Fruit fly (Drosophila melanogaster) whole organism, embryonic: ENCODE measurements around the gene nmdyn-D6.
A peak's percentile ranks its signal among the peaks of the same experiment; 100 is the strongest.

Experiments used
- ATbp ChIP-seq: fragments of 200-800 bp; sonication (Bioruptor generic); optimal IDR thresholded peaks from 2 replicates; lab custom pipeline; 2017; ENCODE audit warnings: missing biosample characterization, mild to moderate bottlenecking, missing genetic modification characterization, missing genetic modification reagents
- CG10321 ChIP-seq: fragments of 200-800 bp; sonication (Bioruptor generic); IDR thresholded peaks from 2 replicates; pipeline ENCODE4 v1.3.6; 2022; ENCODE audit warnings: missing biosample characterization, missing genetic modification characterization
- CG12236 ChIP-seq: fragments of 200-800 bp; sonication (Bioruptor generic); optimal IDR thresholded peaks from 2 replicates; lab custom pipeline; 2016; ENCODE audit warnings: missing biosample characterization, missing genetic modification characterization
- CG12942 ChIP-seq: fragments of 200-800 bp; sonication (Bioruptor generic); optimal IDR thresholded peaks from 3 replicates; lab custom pipeline; 2016; ENCODE audit warnings: missing biosample characterization, missing genetic modification characterization
- CG13424 ChIP-seq: fragments of 200-800 bp; sonication (Bioruptor generic); optimal IDR thresholded peaks from 2 replicates; lab custom pipeline; 2019; ENCODE audit warnings: missing biosample characterization, mild to moderate bottlenecking, missing genetic modification characterization, moderate library complexity
- CG14050 ChIP-seq: fragments of 200-800 bp; sonication (Bioruptor generic); IDR thresholded peaks from 3 replicates; pipeline ENCODE4 v1.3.6; 2022; ENCODE audit warnings: missing biosample characterization, missing genetic modification characterization
- CG14965 ChIP-seq: fragments of 200-800 bp; sonication (Bioruptor generic); optimal IDR thresholded peaks from 2 replicates; lab custom pipeline; 2016; ENCODE audit warnings: missing biosample characterization, missing genetic modification characterization, borderline replicate concordance
- CG17912 ChIP-seq: fragments of 200-800 bp; sonication (Bioruptor generic); optimal IDR thresholded peaks from 2 replicates; lab custom pipeline; 2018; ENCODE audit warnings: missing biosample characterization, mild to moderate bottlenecking, missing genetic modification characterization
- CG2202 ChIP-seq: fragments of 200-800 bp; sonication (Bioruptor generic); optimal IDR thresholded peaks from 2 replicates; lab custom pipeline; 2018; ENCODE audit warnings: missing biosample characterization, mild to moderate bottlenecking, missing genetic modification characterization
- CG30020 ChIP-seq: fragments of 200-800 bp; optimal IDR thresholded peaks from 2 replicates; lab custom pipeline; 2019; ENCODE audit warnings: missing biosample characterization, mild to moderate bottlenecking, missing genetic modification characterization, moderate library complexity
- CG3065 ChIP-seq: fragments of 200-800 bp; sonication (Bioruptor generic); optimal IDR thresholded peaks from 2 replicates; lab custom pipeline; 2016; ENCODE audit warnings: missing biosample characterization, missing genetic modification characterization
- CG3281 ChIP-seq: fragments of 200-800 bp; sonication (Bioruptor generic); optimal IDR thresholded peaks from 3 replicates; lab custom pipeline; 2017; ENCODE audit warnings: missing biosample characterization, mild to moderate bottlenecking, missing genetic modification characterization
- CG42726 ChIP-seq: fragments of 200-800 bp; sonication (Bioruptor generic); IDR thresholded peaks from 2 replicates; pipeline ENCODE4 v1.3.6; 2022; ENCODE audit warnings: missing biosample characterization, missing genetic modification characterization; ENCODE audit not compliant: partially characterized antibody
- CG5180 ChIP-seq: fragments of 200-800 bp; sonication (Bioruptor generic); optimal IDR thresholded peaks from 3 replicates; lab custom pipeline; 2017; ENCODE audit warnings: missing biosample characterization, missing genetic modification characterization, mild to moderate bottlenecking, moderate library complexity, missing genetic modification reagents
- CG5245 ChIP-seq: fragments of 200-800 bp; sonication (Bioruptor generic); optimal IDR thresholded peaks from 3 replicates; lab custom pipeline; 2016; ENCODE audit warnings: missing biosample characterization, missing genetic modification characterization
- CG9817 ChIP-seq: fragments of 200-800 bp; sonication (Bioruptor generic); optimal IDR thresholded peaks from 2 replicates; lab custom pipeline; 2018; ENCODE audit warnings: missing biosample characterization, mild to moderate bottlenecking, missing genetic modification characterization, moderate library complexity
- Dfd ChIP-seq, 2 experiments: fragments of >200 bp; optimal IDR thresholded peaks; 2 replicates each; lab custom pipeline; 2017; ENCODE audit warnings: missing biosample characterization in 2 of 2, missing genetic modification characterization in 2 of 2
- HLHmδ ChIP-seq: fragments of 200-800 bp; sonication (Bioruptor generic); optimal IDR thresholded peaks from 2 replicates; lab custom pipeline; 2018; ENCODE audit warnings: missing biosample characterization, mild to moderate bottlenecking, missing genetic modification characterization, moderate library complexity
- Hmr ChIP-seq: fragments of 200-800 bp; sonication (Bioruptor generic); optimal IDR thresholded peaks from 3 replicates; lab custom pipeline; 2017; ENCODE audit warnings: mild to moderate bottlenecking, missing biosample characterization, missing genetic modification reagents, missing genetic modification characterization
- Hr39 ChIP-seq: fragments of >200 bp; optimal IDR thresholded peaks from 2 replicates; lab custom pipeline; 2017
- NC2α ChIP-seq: fragments of 200-800 bp; sonication (Bioruptor generic); optimal IDR thresholded peaks from 2 replicates; lab custom pipeline; 2016; ENCODE audit warnings: missing biosample characterization, missing genetic modification characterization
- Nf-YA ChIP-seq: fragments of 200-800 bp; sonication (Bioruptor generic); IDR thresholded peaks from 2 replicates; pipeline ENCODE4 v1.3.6; 2022; ENCODE audit warnings: missing biosample characterization, missing genetic modification characterization
- Scr ChIP-seq: fragments of 200-800 bp; sonication (Bioruptor generic); IDR thresholded peaks from 2 replicates; pipeline ENCODE4 v1.3.6; 2022; ENCODE audit warnings: missing biosample characterization, missing genetic modification characterization; ENCODE audit not compliant: partially characterized antibody
- Spps ChIP-seq: fragments of 200-800 bp; sonication (Bioruptor generic); optimal IDR thresholded peaks from 2 replicates; lab custom pipeline; 2018; ENCODE audit warnings: missing biosample characterization, mild to moderate bottlenecking, missing genetic modification characterization
- Sry-β ChIP-seq: fragments of 200-800 bp; sonication (Bioruptor generic); optimal IDR thresholded peaks from 2 replicates; lab custom pipeline; 2018; ENCODE audit warnings: missing biosample characterization, mild to moderate bottlenecking, missing genetic modification characterization, moderate library complexity
- Tbp ChIP-seq: fragments of >200 bp; optimal IDR thresholded peaks from 2 replicates; lab custom pipeline; 2018; ENCODE audit warnings: missing biosample characterization, missing genetic modification characterization
- Trl ChIP-seq, 3 experiments: fragments of >200 bp in 2 of 3; fragments of 200-800 bp in 1 of 3; sonication (Bioruptor generic) in 1 of 3; optimal IDR thresholded peaks; 2 replicates in 1 of 3; 3 replicates in 2 of 3; lab custom pipeline; 2016 to 2017; ENCODE audit warnings: missing biosample characterization in 1 of 3, missing genetic modification characterization in 1 of 3
- aop ChIP-seq: fragments of 200-800 bp; sonication (Bioruptor generic); IDR thresholded peaks from 2 replicates; pipeline ENCODE4 v1.3.6; 2022; ENCODE audit warnings: missing biosample characterization, missing genetic modification characterization
- ash1 ChIP-seq: fragments of 200-800 bp; sonication (Bioruptor generic); optimal IDR thresholded peaks from 2 replicates; lab custom pipeline; 2018; ENCODE audit warnings: missing biosample characterization, mild to moderate bottlenecking, missing genetic modification characterization
- az2 ChIP-seq: fragments of 200-800 bp; sonication (Bioruptor generic); optimal IDR thresholded peaks from 3 replicates; lab custom pipeline; 2016; ENCODE audit warnings: missing biosample characterization, missing genetic modification characterization
- caup ChIP-seq: fragments of 200-800 bp; sonication (Bioruptor generic); optimal IDR thresholded peaks from 3 replicates; lab custom pipeline; 2017; ENCODE audit warnings: missing biosample characterization, mild to moderate bottlenecking, missing genetic modification characterization, moderate library complexity; ENCODE audit not compliant: severe bottlenecking
- chif ChIP-seq, 2 experiments: fragments of 200-800 bp; sonication (Bioruptor generic); optimal IDR thresholded peaks; 3 replicates each; lab custom pipeline; 2016; ENCODE audit warnings: missing biosample characterization in 2 of 2, missing genetic modification characterization in 2 of 2
- chinmo ChIP-seq: fragments of 200-800 bp; sonication (Bioruptor generic); IDR thresholded peaks from 4 replicates; pipeline ENCODE4 v1.3.6; 2022; ENCODE audit warnings: missing biosample characterization, missing genetic modification characterization; ENCODE audit not compliant: partially characterized antibody
- dati ChIP-seq: fragments of 200-800 bp; sonication (Bioruptor generic); IDR thresholded peaks from 2 replicates; pipeline ENCODE4 v1.3.6; 2022; ENCODE audit warnings: missing biosample characterization, missing genetic modification characterization
- emc ChIP-seq: fragments of 200-800 bp; sonication (Bioruptor generic); optimal IDR thresholded peaks from 2 replicates; lab custom pipeline; 2016; ENCODE audit warnings: missing biosample characterization, missing genetic modification characterization
- ewg ChIP-seq: fragments of 200-800 bp; sonication (Bioruptor generic); optimal IDR thresholded peaks from 3 replicates; lab custom pipeline; 2017; ENCODE audit warnings: mild to moderate bottlenecking, missing biosample characterization, missing genetic modification reagents, missing genetic modification characterization
- exex ChIP-seq: fragments of 200-800 bp; sonication (Bioruptor generic); optimal IDR thresholded peaks from 4 replicates; lab custom pipeline; 2018; ENCODE audit warnings: missing biosample characterization, mild to moderate bottlenecking, missing genetic modification characterization, moderate library complexity
- fd64A ChIP-seq: fragments of 200-800 bp; sonication (Bioruptor generic); optimal IDR thresholded peaks from 3 replicates; lab custom pipeline; 2018; ENCODE audit warnings: missing biosample characterization, mild to moderate bottlenecking, missing genetic modification characterization
- gcm ChIP-seq: fragments of 200-800 bp; sonication (Bioruptor generic); optimal IDR thresholded peaks from 2 replicates; lab custom pipeline; 2019; ENCODE audit warnings: missing biosample characterization, mild to moderate bottlenecking, missing genetic modification characterization, moderate library complexity
- gfzf ChIP-seq: fragments of 200-800 bp; sonication (Bioruptor generic); optimal IDR thresholded peaks from 2 replicates; lab custom pipeline; 2016; ENCODE audit warnings: missing biosample characterization, mild to moderate bottlenecking, missing genetic modification characterization, moderate library complexity
- hbn ChIP-seq: fragments of 200-800 bp; sonication (Bioruptor generic); IDR thresholded peaks from 2 replicates; pipeline ENCODE4 v1.3.6; 2022; ENCODE audit warnings: missing biosample characterization, missing genetic modification characterization; ENCODE audit not compliant: partially characterized antibody
- jing ChIP-seq: fragments of 200-800 bp; sonication (Bioruptor generic); optimal IDR thresholded peaks from 2 replicates; lab custom pipeline; 2018; ENCODE audit warnings: missing biosample characterization, mild to moderate bottlenecking, missing genetic modification characterization
- lov ChIP-seq, 2 experiments: fragments of 200-800 bp in 1 of 2; fragments of >200 bp in 1 of 2; sonication (Bioruptor generic) in 1 of 2; IDR thresholded peaks in 1 of 2; optimal IDR thresholded peaks in 1 of 2; 2 replicates in 1 of 2; 3 replicates in 1 of 2; pipeline versions ENCODE4 v1.3.6 to Lab custom; 2017 to 2022; ENCODE audit warnings: missing biosample characterization in 1 of 2, missing genetic modification characterization in 1 of 2
- nau ChIP-seq: fragments of 200-800 bp; sonication (Bioruptor generic); optimal IDR thresholded peaks from 3 replicates; lab custom pipeline; 2017; ENCODE audit warnings: missing biosample characterization, mild to moderate bottlenecking, missing genetic modification characterization, missing genetic modification reagents
- pb ChIP-seq: fragments of 200-800 bp; sonication (Bioruptor generic); optimal IDR thresholded peaks from 3 replicates; lab custom pipeline; 2016; ENCODE audit warnings: missing biosample characterization, missing genetic modification characterization
- sqz ChIP-seq: fragments of 200-800 bp; sonication (Bioruptor generic); optimal IDR thresholded peaks from 3 replicates; lab custom pipeline; 2018; ENCODE audit warnings: missing biosample characterization, mild to moderate bottlenecking, missing genetic modification characterization
- wdn ChIP-seq: fragments of 200-800 bp; sonication (Bioruptor generic); IDR thresholded peaks from 2 replicates; pipeline ENCODE4 v1.3.6; 2022; ENCODE audit warnings: missing biosample characterization, missing genetic modification characterization

Gene nmdyn-D6

dm6 chrX:14582784-14583699 is at the start of gene nmdyn-D6, which contains the start of gene mRpS25 (continued):
- TF ChIP-seq sqz (GFP tag; lab: Kevin White, UChicago), result no peak
- peak in 1 of 2 experiments; percentile 44 for TF ChIP-seq chif (GFP tag; optimal IDR thresholded peaks at IDR 0.05; lab: Kevin White, UChicago)
- TF ChIP-seq CG2202 (tag; lab: Kevin White, UChicago), result no peak
- TF ChIP-seq CG30020 (tag; lab: Kevin White, UChicago), result peak; percentile 70
- TF ChIP-seq CG42726 (GFP tag; lab: Robert Waterston, UW), result 0 out of 2 replicates have a peak, but pooled peaks have one; percentile 9
- no peak for TF ChIP-seq CG12942
- no peak for TF ChIP-seq HLHmδ (GFP tag; lab: Kevin White, UChicago)
- TF ChIP-seq CG17912 (GFP tag; lab: Kevin White, UChicago), result no peak
- TF ChIP-seq ash1 (GFP tag; lab: Kevin White, UChicago), result no peak
- no peak for TF ChIP-seq nau (GFP tag; lab: Kevin White, UChicago)
- TF ChIP-seq aop (GFP tag; lab: Robert Waterston, UW), result no peak
- TF ChIP-seq ewg, result no peak
- no peak for TF ChIP-seq CG3065 (GFP tag; lab: Kevin White, UChicago)
- TF ChIP-seq CG12236 (GFP tag; lab: Kevin White, UChicago), result no peak
- no peak for TF ChIP-seq emc (GFP tag; lab: Kevin White, UChicago)
- TF ChIP-seq NC2α (GFP tag; lab: Kevin White, UChicago), result no peak
- no peak for TF ChIP-seq Trl (optimal IDR thresholded peaks at IDR 0.05; lab: Kevin White, UChicago)
- peak; percentile 9 for TF ChIP-seq Trl (GFP tag; optimal IDR thresholded peaks at IDR 0.05; lab: Kevin White, UChicago)
- TF ChIP-seq Scr (GFP tag; lab: Robert Waterston, UW), result peak; percentile 62
- no peak for TF ChIP-seq Hmr (GFP tag; lab: Kevin White, UChicago)
- TF ChIP-seq CG13424 (tag; lab: Kevin White, UChicago), result no peak
- peak; percentile 17 for TF ChIP-seq CG9817 (tag; lab: Kevin White, UChicago)
- no peak for TF ChIP-seq lov (optimal IDR thresholded peaks at IDR 0.05; lab: Kevin White, UChicago)
- no peak for TF ChIP-seq lov (GFP tag; IDR thresholded peaks at IDR 0.05; lab: Robert Waterston, UW)
- TF ChIP-seq chinmo (GFP tag; lab: Robert Waterston, UW), result no peak
- TF ChIP-seq CG14965, result no peak
- TF ChIP-seq gfzf (GFP tag; lab: Kevin White, UChicago), result no peak
- TF ChIP-seq fd64A (GFP tag; lab: Kevin White, UChicago), result no peak
- TF ChIP-seq wdn, result no peak
- TF ChIP-seq Spps, result no peak
- peak; percentile 27 for TF ChIP-seq az2
- no peak for TF ChIP-seq Dfd (GFP tag; optimal IDR thresholded peaks at IDR 0.05; lab: Kevin White, UChicago)
- no peak for TF ChIP-seq CG10321 (GFP tag; lab: Robert Waterston, UW)
- TF ChIP-seq ATbp (GFP tag; lab: Kevin White, UChicago), result no peak
- TF ChIP-seq Sry-β (GFP tag; lab: Kevin White, UChicago), result no peak
- no peak for TF ChIP-seq CG5180
- no peak for TF ChIP-seq CG3281 (GFP tag; lab: Kevin White, UChicago)
- TF ChIP-seq Tbp, result no peak
- no peak for TF ChIP-seq jing (GFP tag; lab: Kevin White, UChicago)
- no peak for TF ChIP-seq Nf-YA (GFP tag; lab: Robert Waterston, UW)
- TF ChIP-seq exex (tag; lab: Kevin White, UChicago), result no peak
- TF ChIP-seq pb (GFP tag; lab: Kevin White, UChicago), result no peak
- TF ChIP-seq hbn, result peak; percentile 43
- no peak for TF ChIP-seq CG5245 (GFP tag; lab: Kevin White, UChicago)
- no peak for TF ChIP-seq gcm (GFP tag; lab: Kevin White, UChicago)
- TF ChIP-seq caup (GFP tag; lab: Kevin White, UChicago), result no peak
- TF ChIP-seq dati (GFP tag; lab: Robert Waterston, UW), result no peak
- TF ChIP-seq Hr39 (lab: Kevin White, UChicago), result no peak
- no peak for TF ChIP-seq CG14050 (GFP tag; lab: Robert Waterston, UW)
